Worm (Caenorhabditis elegans) whole organism, L4 larva: ENCODE data around the gene srh-75.

Experiments
- D1046.2 ChIP-seq: fragments of 200-800 bp; sonication (Bioruptor generic); IDR thresholded peaks from 2 replicates; pipeline ENCODE4 v1.3.6; 2022; ENCODE audit warnings: missing genetic modification characterization, missing compliant biosample characterization
- F44E2.7 ChIP-seq: fragments of 200-800 bp; sonication (Bioruptor generic); IDR thresholded peaks from 2 replicates; pipeline ENCODE4 v2.1.2; 2022; ENCODE audit warnings: missing genetic modification characterization, missing compliant biosample characterization
- F49E8.2 ChIP-seq: sonication (generic microtip); optimal IDR thresholded peaks from 2 replicates; lab custom pipeline; 2016; ENCODE audit warnings: missing compliant biosample characterization, mild to moderate bottlenecking, missing genetic modification characterization, borderline replicate concordance
- R02D3.7 ChIP-seq: fragments of 150-350 bp; sonication (generic microtip); optimal IDR thresholded peaks from 3 replicates; lab custom pipeline; 2014; ENCODE audit warnings: missing biosample characterization, missing genetic modification characterization
- Y105C5A.15 ChIP-seq: fragments of 200-800 bp; sonication (Bioruptor generic); IDR thresholded peaks from 2 replicates; pipeline ENCODE4 v1.3.6; 2022; ENCODE audit warnings: missing genetic modification characterization, missing compliant biosample characterization
- Y48G9A.11 ChIP-seq: fragments of 200-800 bp; sonication (Bioruptor generic); IDR thresholded peaks from 2 replicates; pipeline ENCODE4 v1.3.6; 2022; ENCODE audit warnings: missing genetic modification reagents, missing genetic modification characterization, missing compliant biosample characterization
- ZK337.2 ChIP-seq: fragments of 200-800 bp; sonication (Bioruptor generic); IDR thresholded peaks from 2 replicates; pipeline ENCODE4 v1.3.6; 2022; ENCODE audit warnings: missing genetic modification reagents, missing genetic modification characterization, missing compliant biosample characterization
- aha-1 ChIP-seq: fragments of 150-350 bp; peaks from one replicate; lab custom pipeline; 2014; ENCODE audit warnings: missing biosample characterization, missing genetic modification characterization
- aly-2 ChIP-seq: sonication (generic microtip); optimal IDR thresholded peaks from 2 replicates; lab custom pipeline; 2018; ENCODE audit warnings: missing biosample characterization, missing genetic modification characterization
- ama-1 ChIP-seq: fragments of 150-350 bp; optimal IDR thresholded peaks from 2 replicates; lab custom pipeline; 2014; ENCODE audit warnings: inconsistent platforms, mixed read lengths
- ceh-20 ChIP-seq: fragments of 200-800 bp; sonication (Bioruptor generic); IDR thresholded peaks from 2 replicates; pipeline ENCODE4 v1.3.6; 2022; ENCODE audit warnings: missing genetic modification reagents, missing genetic modification characterization, missing compliant biosample characterization
- daf-16 ChIP-seq, 3 experiments: sonication (generic microtip); optimal IDR thresholded peaks; 2 replicates each; lab custom pipeline; 2016 to 2017; ENCODE audit warnings: missing genetic modification characterization in 3 of 3, missing genetic modification reagents in 3 of 3, mild to moderate bottlenecking in 2 of 3, missing compliant biosample characterization in 2 of 3, missing biosample characterization in 1 of 3, moderate library complexity in 1 of 3
- daf-19 ChIP-seq: fragments of 200-800 bp; sonication (Bioruptor generic); conservative IDR thresholded peaks from 2 replicates; pipeline ENCODE4 v1.3.6; 2022; ENCODE audit warnings: missing genetic modification characterization, missing compliant biosample characterization
- dmd-6 ChIP-seq: fragments of 200-800 bp; sonication (Bioruptor generic); IDR thresholded peaks from 2 replicates; pipeline ENCODE4 v1.3.6; 2022; ENCODE audit warnings: missing genetic modification reagents, missing genetic modification characterization, missing compliant biosample characterization
- dmd-8 ChIP-seq: fragments of 200-800 bp; sonication (Bioruptor generic); IDR thresholded peaks from 2 replicates; pipeline ENCODE4 v1.3.6; 2022; ENCODE audit warnings: missing genetic modification characterization, missing compliant biosample characterization
- dpl-1 ChIP-seq: fragments of 150-350 bp; optimal IDR thresholded peaks from 2 replicates; lab custom pipeline; 2014; ENCODE audit warnings: missing biosample characterization, missing genetic modification reagents, missing genetic modification characterization
- dve-1 ChIP-seq: sonication (generic microtip); optimal IDR thresholded peaks from 2 replicates; lab custom pipeline; 2017; ENCODE audit warnings: antibody characterized with exemption, mild to moderate bottlenecking, missing genetic modification characterization, missing compliant biosample characterization; ENCODE audit not compliant: insufficient read depth
- egl-27 ChIP-seq: sonication (generic microtip); optimal IDR thresholded peaks from 3 replicates; lab custom pipeline; 2017; ENCODE audit warnings: missing biosample characterization, missing genetic modification reagents, missing genetic modification characterization
- egl-43 ChIP-seq: fragments of 200-800 bp; sonication (Bioruptor generic); IDR thresholded peaks from 2 replicates; pipeline ENCODE4 v1.3.6; 2022; ENCODE audit warnings: missing genetic modification reagents, missing genetic modification characterization, missing compliant biosample characterization
- hlh-30 ChIP-seq: sonication (generic microtip); optimal IDR thresholded peaks from 2 replicates; lab custom pipeline; 2017; ENCODE audit warnings: antibody characterized with exemption, mild to moderate bottlenecking, missing genetic modification characterization, missing compliant biosample characterization; ENCODE audit not compliant: insufficient read depth
- jun-1 ChIP-seq: fragments of 150-350 bp; optimal IDR thresholded peaks from 2 replicates; lab custom pipeline; 2014; ENCODE audit warnings: missing biosample characterization, missing genetic modification reagents, missing genetic modification characterization
- lin-13 ChIP-seq: fragments of 150-350 bp; optimal IDR thresholded peaks from 2 replicates; lab custom pipeline; 2014; ENCODE audit warnings: missing biosample characterization, missing genetic modification reagents, missing genetic modification characterization
- lin-39 ChIP-seq: fragments of 150-350 bp; optimal IDR thresholded peaks from 2 replicates; lab custom pipeline; 2014; ENCODE audit warnings: missing biosample characterization, missing genetic modification reagents, missing genetic modification characterization
- lsy-2 ChIP-seq, 2 experiments: fragments of 150-350 bp in 1 of 2; sonication (generic microtip) in 1 of 2; optimal IDR thresholded peaks; 2 replicates each; lab custom pipeline; 2014 to 2017; ENCODE audit warnings: missing biosample characterization in 2 of 2, missing genetic modification characterization in 2 of 2
- mdl-1 ChIP-seq, 2 experiments: fragments of 150-350 bp in 1 of 2; sonication (generic microtip) in 1 of 2; optimal IDR thresholded peaks; 2 replicates each; lab custom pipeline; 2014 to 2017; ENCODE audit warnings: missing biosample characterization in 2 of 2, missing genetic modification characterization in 2 of 2
- mxl-2 ChIP-seq: fragments of 200-800 bp; sonication (Bioruptor generic); conservative IDR thresholded peaks from 2 replicates; pipeline ENCODE4 v1.3.6; 2022; ENCODE audit warnings: missing genetic modification reagents, missing genetic modification characterization, missing compliant biosample characterization
- mxl-3 ChIP-seq: fragments of 200-800 bp; sonication (Bioruptor generic); optimal IDR thresholded peaks from 2 replicates; lab custom pipeline; 2018; ENCODE audit warnings: mild to moderate bottlenecking, missing genetic modification characterization, missing compliant biosample characterization
- nhr-111 ChIP-seq: fragments of 200-800 bp; sonication (Bioruptor generic); optimal IDR thresholded peaks from 2 replicates; lab custom pipeline; 2018; ENCODE audit warnings: mild to moderate bottlenecking, missing genetic modification characterization, missing compliant biosample characterization
- nhr-28 ChIP-seq: fragments of 150-350 bp; optimal IDR thresholded peaks from 2 replicates; lab custom pipeline; 2014; ENCODE audit warnings: missing biosample characterization, missing genetic modification characterization
- nhr-77 ChIP-seq: fragments of 150-350 bp; optimal IDR thresholded peaks from 2 replicates; lab custom pipeline; 2014; ENCODE audit warnings: missing biosample characterization, missing genetic modification characterization
- php-3 ChIP-seq: fragments of 200-800 bp; sonication (Bioruptor generic); IDR thresholded peaks from 2 replicates; pipeline ENCODE4 v1.3.6; 2022; ENCODE audit warnings: missing genetic modification reagents, missing genetic modification characterization, missing compliant biosample characterization
- saeg-2 ChIP-seq: fragments of 200-800 bp; sonication (Bioruptor generic); IDR thresholded peaks from 2 replicates; pipeline ENCODE4 v1.3.6; 2022; ENCODE audit warnings: missing genetic modification reagents, missing genetic modification characterization, missing compliant biosample characterization
- sdz-12 ChIP-seq: fragments of 200-800 bp; sonication (Bioruptor generic); optimal IDR thresholded peaks from 2 replicates; lab custom pipeline; 2018; ENCODE audit warnings: mild to moderate bottlenecking, missing genetic modification characterization, missing compliant biosample characterization
- snpc-1.2 ChIP-seq: fragments of 200-800 bp; sonication (Bioruptor generic); IDR thresholded peaks from 2 replicates; pipeline ENCODE4 v1.3.6; 2022; ENCODE audit warnings: missing genetic modification reagents, missing genetic modification characterization, missing compliant biosample characterization
- snpc-4 ChIP-seq: fragments of 150-350 bp; optimal IDR thresholded peaks from 2 replicates; lab custom pipeline; 2014; ENCODE audit warnings: missing biosample characterization, missing genetic modification characterization
- tag-97 ChIP-seq: fragments of 200-800 bp; sonication (Bioruptor generic); IDR thresholded peaks from 2 replicates; pipeline ENCODE4 v1.3.6; 2022; ENCODE audit warnings: missing genetic modification characterization, missing compliant biosample characterization
- tra-1 ChIP-seq: fragments of 200-800 bp; sonication (Bioruptor generic); IDR thresholded peaks from 2 replicates; pipeline ENCODE4 v1.3.6; 2022; ENCODE audit warnings: missing genetic modification reagents, missing genetic modification characterization, missing compliant biosample characterization
- unc-62 ChIP-seq, 3 experiments: fragments of 150-350 bp in 1 of 3; sonication (generic microtip); optimal IDR thresholded peaks in 2 of 3; peaks in 1 of 3; 1 replicate in 1 of 3; 2 replicates in 2 of 3; lab custom pipeline; 2014 to 2017; ENCODE audit warnings: missing biosample characterization in 3 of 3, missing genetic modification characterization in 3 of 3, missing genetic modification reagents in 3 of 3, missing genotype in 1 of 3
- zfp-2 ChIP-seq: sonication (generic microtip); optimal IDR thresholded peaks from 2 replicates; lab custom pipeline; 2016; ENCODE audit warnings: mild to moderate bottlenecking, missing genetic modification characterization, missing compliant biosample characterization

srh-75 gene

DNA sequence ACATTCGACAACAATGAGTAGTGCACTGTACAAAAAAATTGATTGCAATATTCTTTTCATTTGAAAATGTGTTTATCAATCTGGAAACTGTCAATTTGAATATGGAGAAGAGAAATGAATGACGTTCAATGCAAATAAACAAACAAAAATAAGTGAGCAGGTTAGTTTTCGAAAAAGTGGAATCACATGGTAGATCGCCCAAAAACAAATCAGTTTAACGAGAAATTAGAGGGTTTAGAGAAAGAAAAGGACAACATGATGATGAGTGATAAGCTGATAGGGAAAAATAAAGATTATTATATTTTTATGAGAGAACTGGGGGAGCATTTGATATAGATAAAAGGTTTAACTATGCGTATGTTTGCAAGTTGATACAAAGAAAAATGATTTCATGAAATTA is 12.3 kb upstream of the srh-75 start, which contains the start of gene T04C12.8 (continued):
- TF ChIP-seq mdl-1 (tag; optimal IDR thresholded peaks at IDR 0.05; lab: Kevin White, UChicago) (peak in 1 of 2 experiments; percentile 77), ama-1 (no peak), D1046.2 (GFP tag; lab: Robert Waterston, UW) (no peak), hlh-30 (tag; lab: Kevin White, UChicago) (peak; percentile 69), snpc-4 (tag; lab: Kevin White, UChicago) (no peak), nhr-111 (no peak), mxl-3 (peak; percentile 54), egl-43 (GFP tag; lab: Robert Waterston, UW) (no peak), Y105C5A.15 (GFP tag; lab: Robert Waterston, UW) (no peak), dmd-6 (GFP tag; lab: Robert Waterston, UW) (peak; percentile 92), ceh-20 (GFP tag; lab: Robert Waterston, UW) (0 out of 2 replicates have a peak, but pooled peaks have one; percentile 41), Y48G9A.11 (GFP tag; lab: Robert Waterston, UW) (no peak), ZK337.2 (no peak), nhr-28 (tag; lab: Kevin White, UChicago) (peak; percentile 86), lsy-2 (tag; optimal IDR thresholded peaks at IDR 0.05; lab: Kevin White, UChicago) (peak in 1 of 2 experiments; percentile 53), R02D3.7 (tag; lab: Kevin White, UChicago) (no peak), jun-1 (tag; lab: Kevin White, UChicago) (no peak), dpl-1 (no peak), saeg-2 (GFP tag; lab: Robert Waterston, UW) (peak; percentile 65; the same call in 1 of the 2 replicates), daf-16 (GFP tag; optimal IDR thresholded peaks at IDR 0.05; lab: Kevin White, UChicago) (peak in 1 of 2 experiments; percentile 86), daf-16 (tag; optimal IDR thresholded peaks at IDR 0.05; lab: Kevin White, UChicago) (peak; percentile 99), daf-19 (GFP tag; lab: Robert Waterston, UW) (no peak), nhr-77 (peak; percentile 92), lin-39 (tag; lab: Kevin White, UChicago) (no peak), dmd-8 (no peak), dve-1 (tag; lab: Kevin White, UChicago) (peak; percentile 96), zfp-2 (no peak), egl-27 (tag; lab: Kevin White, UChicago) (no peak), aha-1 (no peak), mxl-2 (GFP tag; lab: Robert Waterston, UW) (no peak), tra-1 (peak; percentile 61; the same call in 1 of the 2 replicates)

DNA sequence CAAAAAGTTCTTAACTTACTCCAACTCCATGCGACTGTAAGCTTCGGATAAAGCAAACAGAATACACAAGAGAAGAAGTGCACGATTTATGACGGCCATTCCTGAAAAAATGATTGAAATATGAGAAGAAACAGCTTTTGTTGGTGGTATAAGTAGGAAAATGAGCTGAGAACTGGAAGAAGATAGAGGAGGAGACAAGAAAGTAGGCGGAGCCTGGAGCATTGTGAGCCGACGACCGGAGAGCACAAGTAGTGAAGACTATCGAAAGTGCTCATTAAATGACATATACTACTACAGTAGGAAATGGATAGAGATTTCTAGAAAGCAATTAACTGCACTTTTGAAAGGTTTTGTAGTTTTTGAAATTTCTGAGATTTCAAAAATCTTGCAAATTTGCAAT is 8.6 kb upstream of the srh-75 start, which contains the start of gene nlp-80:
nlp-80 (minus strand) TSS at position 101 of the 400 bp plus-strand sequence.
- TF ChIP-seq lin-39 (tag; lab: Kevin White, UChicago) (no peak), sdz-12 (GFP tag; lab: Kevin White, UChicago) (no peak), dmd-8 (no peak), php-3 (GFP tag; lab: Robert Waterston, UW) (no peak), aly-2 (tag; lab: Kevin White, UChicago) (no peak), mxl-3 (no peak), mxl-2 (GFP tag; lab: Robert Waterston, UW) (no peak), snpc-1.2 (GFP tag; lab: Robert Waterston, UW) (no peak), jun-1 (tag; lab: Kevin White, UChicago) (no peak), dve-1 (tag; lab: Kevin White, UChicago) (no peak), mdl-1 (tag; optimal IDR thresholded peaks at IDR 0.05; lab: Kevin White, UChicago) (no peak), lin-13 (GFP tag; lab: Kevin White, UChicago) (no peak), aha-1 (no peak), tra-1 (no peak), F49E8.2 (no peak), daf-19 (GFP tag; lab: Robert Waterston, UW) (no peak), F44E2.7 (GFP tag; lab: Robert Waterston, UW) (no peak), unc-62 (GFP tag; optimal IDR thresholded peaks at IDR 0.05 in 1 of 2; lab: Kevin White, UChicago) (no peak), unc-62 (tag; optimal IDR thresholded peaks at IDR 0.05; lab: Kevin White, UChicago) (no peak), tag-97 (GFP tag; lab: Robert Waterston, UW) (no peak)
